Worm (Caenorhabditis elegans): ENCODE measurements around the gene fbxb-26.
"Not testable (repeated sequence)": the region's sequence is repeated elsewhere in the genome, so short reads cannot be mapped to it uniquely, and the experiment has no call there.

DNA sequence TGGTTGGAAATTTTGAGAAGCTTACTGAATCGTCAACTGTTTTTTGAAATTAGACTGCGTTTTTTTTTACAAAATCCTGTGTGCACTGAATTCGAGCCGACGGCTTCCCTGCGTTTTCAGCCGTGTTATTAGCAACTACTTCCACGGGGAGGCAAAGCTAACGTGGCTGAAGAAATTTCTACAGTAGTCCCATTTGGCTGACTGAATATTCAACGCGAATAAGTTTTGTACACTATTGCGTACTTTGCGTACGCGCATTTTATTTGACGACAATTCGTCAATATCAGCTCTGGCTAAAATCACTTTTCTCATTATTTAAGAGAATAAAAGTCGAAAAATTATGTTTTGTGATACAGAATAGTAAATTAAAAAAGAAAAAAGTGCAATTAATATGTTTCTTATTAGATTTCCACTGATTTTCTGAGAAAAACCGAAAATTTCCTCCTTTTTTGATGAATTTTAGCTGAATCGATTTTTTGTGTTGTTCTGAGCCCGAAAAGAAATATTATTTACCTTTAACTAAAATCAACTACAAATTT, 20.9 kb upstream of the fbxb-26 start:
- TF ChIP-seq F16B12.6 (tag; optimal IDR thresholded peaks at IDR 0.05); nhr-11 (tag; optimal IDR thresholded peaks at IDR 0.05); xbp-1 (tag; optimal IDR thresholded peaks at IDR 0.05); mdl-1 (tag; optimal IDR thresholded peaks at IDR 0.05); zag-1 (tag; optimal IDR thresholded peaks at IDR 0.05); jun-1 (tag; optimal IDR thresholded peaks at IDR 0.05); sox-4 (tag; optimal IDR thresholded peaks at IDR 0.05); efl-1 (GFP tag; optimal IDR thresholded peaks at IDR 0.05 in 1 of 2); aha-1 (tag; optimal IDR thresholded peaks at IDR 0.05); mep-1 (tag; optimal IDR thresholded peaks at IDR 0.05); ces-1 (GFP tag; optimal IDR thresholded peaks at IDR 0.05); nhr-90 (tag; optimal IDR thresholded peaks at IDR 0.05; ENCODE audit: poor library complexity): not testable (repeated sequence)
- peak in 1 of 2 experiments; percentile 9 for TF ChIP-seq efl-1 (optimal IDR thresholded peaks at IDR 0.05)

Measured in whole organism, L1 larva.